Worm (Caenorhabditis elegans) whole organism, L2 larva: ENCODE data around the gene cest-5.2.

Experiments
- R02D3.7 ChIP-seq: fragments of 150-350 bp; optimal IDR thresholded peaks from 2 replicates; lab custom pipeline; 2014; ENCODE audit warnings: missing biosample characterization, missing genetic modification characterization
- aly-2 ChIP-seq: fragments of 150-350 bp; optimal IDR thresholded peaks from 2 replicates; lab custom pipeline; 2014; ENCODE audit warnings: missing biosample characterization, missing genetic modification characterization
- ceh-82 ChIP-seq: fragments of 150-350 bp; optimal IDR thresholded peaks from 2 replicates; lab custom pipeline; 2014; ENCODE audit warnings: missing biosample characterization, missing genetic modification characterization
- lin-39 ChIP-seq: fragments of 150-350 bp; optimal IDR thresholded peaks from 2 replicates; lab custom pipeline; 2014; ENCODE audit warnings: missing biosample characterization, missing genetic modification reagents, missing genetic modification characterization
- nhr-10 ChIP-seq: sonication (generic microtip); optimal IDR thresholded peaks from 2 replicates; lab custom pipeline; 2017; ENCODE audit warnings: missing biosample characterization, missing genetic modification characterization
- nhr-11 ChIP-seq: fragments of 150-350 bp; optimal IDR thresholded peaks from 2 replicates; lab custom pipeline; 2014; ENCODE audit warnings: missing biosample characterization, missing genetic modification characterization
- nhr-6 ChIP-seq: fragments of 150-350 bp; optimal IDR thresholded peaks from 2 replicates; lab custom pipeline; 2014; ENCODE audit warnings: missing biosample characterization, missing genetic modification characterization

DNA sequence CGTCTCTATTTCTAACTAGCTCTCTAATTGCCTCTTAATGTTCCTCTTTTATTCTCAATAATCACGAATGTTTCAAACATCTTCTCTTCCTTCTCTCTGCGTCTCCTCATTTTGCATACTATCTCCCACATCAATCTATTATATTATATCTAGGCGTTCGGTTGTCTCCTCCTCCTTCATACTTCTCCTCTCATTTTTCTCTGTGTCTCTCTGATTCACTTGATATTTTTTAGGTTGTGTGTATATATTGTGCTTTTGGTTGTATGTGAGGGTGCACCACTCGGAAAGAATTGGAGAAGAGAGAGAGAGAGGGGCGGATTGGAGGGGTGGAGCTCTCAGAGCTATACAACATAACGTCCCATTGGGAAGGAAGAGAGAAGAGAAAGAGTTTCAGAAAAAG is 20.9 kb upstream of the cest-5.2 start:
- TF ChIP-seq R02D3.7: no peak
- no peak for TF ChIP-seq aly-2 (tag; lab: Kevin White, UChicago)
- no peak for TF ChIP-seq lin-39 (tag; lab: Kevin White, UChicago)
- TF ChIP-seq nhr-6 (tag; lab: Kevin White, UChicago): no peak
- TF ChIP-seq nhr-10 (tag; lab: Kevin White, UChicago): no peak
- no peak for TF ChIP-seq nhr-11 (tag; lab: Kevin White, UChicago)
- TF ChIP-seq ceh-82 (tag; lab: Kevin White, UChicago): no peak
